Fruit fly (Drosophila melanogaster) whole organism, pupa: ENCODE data around the gene siz.

ENCODE experiments used
- CG10348 ChIP-seq: fragments of 200-800 bp; sonication (Bioruptor generic); IDR thresholded peaks from 2 replicates; pipeline ENCODE4 v1.3.6; 2022; ENCODE audit warnings: missing biosample characterization, missing genetic modification characterization
- CG12605 ChIP-seq: fragments of 200-800 bp; sonication (Bioruptor generic); IDR thresholded peaks from 2 replicates; pipeline ENCODE4 v1.3.6; 2022; ENCODE audit warnings: missing biosample characterization, missing genetic modification characterization
- CG13204 ChIP-seq: fragments of 200-800 bp; sonication (Bioruptor generic); optimal IDR thresholded peaks from 2 replicates; lab custom pipeline; 2018; ENCODE audit warnings: missing biosample characterization, mild to moderate bottlenecking, missing genetic modification characterization, moderate library complexity
- CG14655 ChIP-seq: fragments of 200-800 bp; sonication (Bioruptor generic); optimal IDR thresholded peaks from 3 replicates; lab custom pipeline; 2017; ENCODE audit warnings: mild to moderate bottlenecking, missing biosample characterization, missing genetic modification reagents, missing genetic modification characterization
- CG15710 ChIP-seq: fragments of 200-800 bp; sonication (Bioruptor generic); optimal IDR thresholded peaks from 2 replicates; lab custom pipeline; 2018; ENCODE audit warnings: missing biosample characterization, mild to moderate bottlenecking, missing genetic modification characterization, moderate library complexity
- CG17806 ChIP-seq: fragments of 200-800 bp; sonication (Bioruptor generic); optimal IDR thresholded peaks from 2 replicates; lab custom pipeline; 2018; ENCODE audit warnings: missing biosample characterization, mild to moderate bottlenecking, missing genetic modification characterization, moderate library complexity
- CG32121 ChIP-seq: fragments of 200-800 bp; sonication (Bioruptor generic); IDR thresholded peaks from 2 replicates; pipeline ENCODE4 v1.3.6; 2022; ENCODE audit warnings: missing biosample characterization, missing genetic modification characterization
- CG34367 ChIP-seq: fragments of 200-800 bp; sonication (Bioruptor generic); optimal IDR thresholded peaks from 2 replicates; lab custom pipeline; 2018; ENCODE audit warnings: missing biosample characterization, mild to moderate bottlenecking, missing genetic modification characterization
- CG4496 ChIP-seq: fragments of 200-800 bp; sonication (Bioruptor generic); IDR thresholded peaks from 3 replicates; pipeline ENCODE4 v1.3.6; 2022; ENCODE audit warnings: missing biosample characterization, missing genetic modification characterization
- CG8159 ChIP-seq: fragments of 200-800 bp; sonication (Bioruptor generic); optimal IDR thresholded peaks from 3 replicates; lab custom pipeline; 2018; ENCODE audit warnings: missing biosample characterization, mild to moderate bottlenecking, missing genetic modification characterization, moderate library complexity
- CG8301 ChIP-seq: fragments of 200-800 bp; sonication (Bioruptor generic); optimal IDR thresholded peaks from 2 replicates; lab custom pipeline; 2018; ENCODE audit warnings: missing biosample characterization, mild to moderate bottlenecking, missing genetic modification characterization
- CG9948 ChIP-seq: fragments of 200-800 bp; sonication (Bioruptor generic); optimal IDR thresholded peaks from 2 replicates; lab custom pipeline; 2018; ENCODE audit warnings: missing biosample characterization, mild to moderate bottlenecking, missing genetic modification characterization, moderate library complexity
- D1 ChIP-seq: fragments of 200-800 bp; sonication (Bioruptor generic); optimal IDR thresholded peaks from 2 replicates; lab custom pipeline; 2018; ENCODE audit warnings: missing biosample characterization, mild to moderate bottlenecking, missing genetic modification characterization, moderate library complexity
- EcR ChIP-seq: fragments of 200-800 bp; sonication (Bioruptor generic); optimal IDR thresholded peaks from 3 replicates; lab custom pipeline; 2019; ENCODE audit warnings: missing biosample characterization, missing genetic modification characterization, mild to moderate bottlenecking, moderate library complexity, missing genetic modification reagents
- Ets98B ChIP-seq: fragments of 200-800 bp; sonication (Bioruptor generic); IDR thresholded peaks from 2 replicates; pipeline ENCODE4 v1.3.6; 2022; ENCODE audit warnings: missing biosample characterization, missing genetic modification characterization
- Pif1A ChIP-seq: fragments of 200-800 bp; sonication (Bioruptor generic); optimal IDR thresholded peaks from 3 replicates; lab custom pipeline; 2016; ENCODE audit warnings: missing biosample characterization, missing genetic modification characterization
- Pif1B ChIP-seq: fragments of 200-800 bp; sonication (Bioruptor generic); optimal IDR thresholded peaks from 3 replicates; lab custom pipeline; 2016; ENCODE audit warnings: missing biosample characterization, missing genetic modification characterization
- Snoo ChIP-seq: fragments of 200-800 bp; sonication (Bioruptor generic); optimal IDR thresholded peaks from 3 replicates; lab custom pipeline; 2017; ENCODE audit warnings: missing biosample characterization, mild to moderate bottlenecking, missing genetic modification characterization, inconsistent platforms
- fd96Ca ChIP-seq: fragments of 200-800 bp; sonication (Bioruptor generic); IDR thresholded peaks from 3 replicates; pipeline ENCODE4 v1.3.6; 2022; ENCODE audit warnings: missing biosample characterization, missing genetic modification characterization
- gl ChIP-seq: fragments of 200-800 bp; sonication (Bioruptor generic); optimal IDR thresholded peaks from 2 replicates; lab custom pipeline; 2018; ENCODE audit warnings: missing biosample characterization, mild to moderate bottlenecking, missing genetic modification characterization
- rn ChIP-seq: fragments of 200-800 bp; sonication (Bioruptor generic); IDR thresholded peaks from 2 replicates; pipeline ENCODE4 v1.3.6; 2022; ENCODE audit warnings: missing biosample characterization, missing genetic modification characterization

Gene siz

dm6 chr3L:21058651-21059050 lies 24.3 kb downstream of the siz start:
- TF ChIP-seq fd96Ca (GFP tag; lab: Robert Waterston, UW) (peak; percentile 48; the same call in 1 of the 3 replicates), CG4496 (GFP tag; lab: Robert Waterston, UW) (peak; percentile 67), CG15710 (tag; lab: Kevin White, UChicago) (peak; percentile 19), CG32121 (no peak), CG8301 (tag; lab: Kevin White, UChicago) (no peak), gl (tag; lab: Kevin White, UChicago) (peak; percentile 12), D1 (tag; lab: Kevin White, UChicago) (no peak), CG12605 (GFP tag; lab: Robert Waterston, UW) (peak; percentile 63; the same call in 1 of the 2 replicates), EcR (GFP tag; lab: Kevin White, UChicago) (peak; percentile 48), Ets98B (GFP tag; lab: Robert Waterston, UW) (peak; percentile 65; the same call in 1 of the 2 replicates), CG17806 (tag; lab: Kevin White, UChicago) (no peak), Pif1B (peak; percentile 40), rn (GFP tag; lab: Robert Waterston, UW) (0 out of 2 replicates have a peak, but pooled peaks have one; percentile 11), Pif1A (GFP tag; lab: Kevin White, UChicago) (peak; percentile 19), CG13204 (GFP tag; lab: Kevin White, UChicago) (peak; percentile 71), CG8159 (no peak), CG9948 (no peak)

dm6 chr3L:21060189-21061070 lies 26.1 kb downstream of the siz start:
- peak; percentile 58 for TF ChIP-seq CG17806 (tag; lab: Kevin White, UChicago)
- no peak for TF ChIP-seq CG4496 (GFP tag; lab: Robert Waterston, UW)
- no peak for TF ChIP-seq CG13204 (GFP tag; lab: Kevin White, UChicago)
- peak; percentile 53 for TF ChIP-seq CG8159
- TF ChIP-seq CG34367 (tag; lab: Kevin White, UChicago), result no peak
- no peak for TF ChIP-seq Ets98B (GFP tag; lab: Robert Waterston, UW)
- TF ChIP-seq CG15710 (tag; lab: Kevin White, UChicago), result no peak
- TF ChIP-seq D1 (tag; lab: Kevin White, UChicago), result no peak
- TF ChIP-seq CG12605 (GFP tag; lab: Robert Waterston, UW), result no peak
- TF ChIP-seq Snoo (tag; lab: Kevin White, UChicago), result no peak
- TF ChIP-seq EcR (GFP tag; lab: Kevin White, UChicago), result no peak
- no peak for TF ChIP-seq gl (tag; lab: Kevin White, UChicago)
- TF ChIP-seq CG8301 (tag; lab: Kevin White, UChicago), result peak; percentile 56
- peak; percentile 22; the same call in 1 of the 2 replicates for TF ChIP-seq CG32121
- peak; percentile 35 for TF ChIP-seq Pif1A (GFP tag; lab: Kevin White, UChicago)
- TF ChIP-seq CG14655 (GFP tag; lab: Kevin White, UChicago), result peak; percentile 60
- no peak for TF ChIP-seq Pif1B
- TF ChIP-seq fd96Ca (GFP tag; lab: Robert Waterston, UW), result no peak
- peak; percentile 57 for TF ChIP-seq CG9948
- no peak for TF ChIP-seq rn (GFP tag; lab: Robert Waterston, UW)

dm6 chr3L:21061968-21062367 lies 27.6 kb downstream of the siz start:
- TF ChIP-seq CG4496 (GFP tag; lab: Robert Waterston, UW) (no peak), CG15710 (tag; lab: Kevin White, UChicago) (no peak), D1 (tag; lab: Kevin White, UChicago) (no peak), rn (GFP tag; lab: Robert Waterston, UW) (no peak), Pif1B (no peak), CG17806 (tag; lab: Kevin White, UChicago) (no peak), CG34367 (tag; lab: Kevin White, UChicago) (no peak), CG10348 (GFP tag; lab: Robert Waterston, UW) (no peak)

- TF ChIP-seq CG4496 (GFP tag; lab: Robert Waterston, UW) (no peak), CG8159 (no peak)
- TF ChIP-seq, all 21 proteins: peak for 0
These were observed 30.3 kb downstream of the siz start for dm6 chr3L:21064587-21064986.

- TF ChIP-seq CG32121, result no peak
- TF ChIP-seq D1 (tag; lab: Kevin White, UChicago), result peak; percentile 86
- no peak for TF ChIP-seq CG17806 (tag; lab: Kevin White, UChicago)
- no peak for TF ChIP-seq Pif1A (GFP tag; lab: Kevin White, UChicago)
- no peak for TF ChIP-seq CG4496 (GFP tag; lab: Robert Waterston, UW)
- TF ChIP-seq, all 21 proteins: peak for 1
These were observed 31.0 kb downstream of the siz start, which contains the start of gene CG43072 for dm6 chr3L:21065212-21065902. Gene CG43072 (plus strand): TSS chr3L:21065852.
